Fruit fly (Drosophila melanogaster) whole organism, embryonic: Measurements from ENCODE around the gene CG7289.

Experiments
- Abd-B ChIP-seq: fragments of 200-800 bp; sonication (Bioruptor generic); optimal IDR thresholded peaks from 2 replicates; lab custom pipeline; 2018; ENCODE audit warnings: missing biosample characterization, mild to moderate bottlenecking, missing genetic modification characterization, moderate library complexity
- Awh ChIP-seq: fragments of 200-800 bp; sonication (Bioruptor generic); IDR thresholded peaks from 2 replicates; pipeline ENCODE4, ENCODE4 v1.3.6; 2022; ENCODE audit warnings: missing biosample characterization, missing genetic modification characterization
- CG11456 ChIP-seq: fragments of 200-800 bp; sonication (Bioruptor generic); IDR thresholded peaks from 3 replicates; pipeline ENCODE4 v1.3.6; 2022; ENCODE audit warnings: missing biosample characterization, missing genetic modification characterization
- CG12391 ChIP-seq: fragments of 200-800 bp; sonication (Bioruptor generic); optimal IDR thresholded peaks from 3 replicates; lab custom pipeline; 2018; ENCODE audit warnings: missing biosample characterization, mild to moderate bottlenecking, missing genetic modification characterization, moderate library complexity
- CG13287 ChIP-seq: fragments of 200-800 bp; sonication (Bioruptor generic); IDR thresholded peaks from 2 replicates; pipeline ENCODE4 v1.3.6; 2022; ENCODE audit warnings: missing biosample characterization, missing genetic modification characterization; ENCODE audit not compliant: partially characterized antibody
- CG1792 ChIP-seq: fragments of 200-800 bp; sonication (Bioruptor generic); optimal IDR thresholded peaks from 2 replicates; lab custom pipeline; 2016; ENCODE audit warnings: missing biosample characterization, missing genetic modification characterization
- CG1832 ChIP-seq: fragments of 200-800 bp; sonication (Bioruptor generic); optimal IDR thresholded peaks from 2 replicates; lab custom pipeline; 2017; ENCODE audit warnings: missing biosample characterization, mild to moderate bottlenecking, missing genetic modification characterization, inconsistent platforms
- CG18476 ChIP-seq: fragments of 200-800 bp; sonication (Bioruptor generic); optimal IDR thresholded peaks from 2 replicates; lab custom pipeline; 2016; ENCODE audit warnings: missing biosample characterization, mild to moderate bottlenecking, missing genetic modification characterization
- CG18764 ChIP-seq: fragments of 200-800 bp; sonication (Bioruptor generic); optimal IDR thresholded peaks from 3 replicates; lab custom pipeline; 2016; ENCODE audit warnings: missing biosample characterization, missing genetic modification characterization
- CG2712 ChIP-seq: fragments of 200-800 bp; optimal IDR thresholded peaks from 3 replicates; lab custom pipeline; 2019; ENCODE audit warnings: missing biosample characterization, mild to moderate bottlenecking, missing genetic modification characterization, moderate library complexity
- CG30020 ChIP-seq: fragments of 200-800 bp; optimal IDR thresholded peaks from 2 replicates; lab custom pipeline; 2019; ENCODE audit warnings: missing biosample characterization, mild to moderate bottlenecking, missing genetic modification characterization, moderate library complexity
- CG4360 ChIP-seq: fragments of 200-800 bp; sonication (Bioruptor generic); IDR thresholded peaks from 2 replicates; pipeline ENCODE4 v1.3.6; 2022; ENCODE audit warnings: missing biosample characterization, missing genetic modification characterization
- CG4854 ChIP-seq: fragments of 200-800 bp; sonication (Bioruptor generic); optimal IDR thresholded peaks from 2 replicates; lab custom pipeline; 2016; ENCODE audit warnings: missing biosample characterization, missing genetic modification characterization, inconsistent platforms
- CG7357 ChIP-seq: fragments of 200-800 bp; sonication (Bioruptor generic); IDR thresholded peaks from 3 replicates; pipeline ENCODE4 v1.3.6; 2022; ENCODE audit warnings: missing biosample characterization, missing genetic modification characterization
- CG8359 ChIP-seq: fragments of 200-800 bp; sonication (Bioruptor generic); optimal IDR thresholded peaks from 2 replicates; lab custom pipeline; 2017; ENCODE audit warnings: missing biosample characterization, mild to moderate bottlenecking, missing genetic modification characterization, borderline replicate concordance
- CG9215 ChIP-seq: fragments of 200-800 bp; sonication (Bioruptor generic); IDR thresholded peaks from 2 replicates; pipeline ENCODE4 v1.3.6; 2022; ENCODE audit warnings: missing biosample characterization, missing genetic modification characterization
- Ets65A ChIP-seq: fragments of 200-800 bp; sonication (Bioruptor generic); peaks from one replicate; lab custom pipeline; 2016; ENCODE audit warnings: missing biosample characterization, missing genetic modification characterization
- Hey ChIP-seq: fragments of 200-800 bp; sonication (Bioruptor generic); optimal IDR thresholded peaks from 3 replicates; lab custom pipeline; 2018; ENCODE audit warnings: missing biosample characterization, mild to moderate bottlenecking, missing genetic modification characterization
- Hmr ChIP-seq: fragments of 200-800 bp; sonication (Bioruptor generic); optimal IDR thresholded peaks from 3 replicates; lab custom pipeline; 2017; ENCODE audit warnings: mild to moderate bottlenecking, missing biosample characterization, missing genetic modification reagents, missing genetic modification characterization
- NK7.1 ChIP-seq: fragments of 200-800 bp; sonication (Bioruptor generic); optimal IDR thresholded peaks from 3 replicates; lab custom pipeline; 2016; ENCODE audit warnings: missing biosample characterization, missing genetic modification characterization
- Nf-YB ChIP-seq: fragments of 200-800 bp; sonication (Bioruptor generic); optimal IDR thresholded peaks from 3 replicates; lab custom pipeline; 2019; ENCODE audit warnings: missing biosample characterization, mild to moderate bottlenecking, missing genetic modification characterization, moderate library complexity
- Nf-YC ChIP-seq: fragments of 200-800 bp; optimal IDR thresholded peaks from 3 replicates; lab custom pipeline; 2019; ENCODE audit warnings: missing biosample characterization, mild to moderate bottlenecking, missing genetic modification characterization, moderate library complexity
- Pdp1 ChIP-seq, 2 experiments: fragments of 200-800 bp; sonication (Bioruptor generic); optimal IDR thresholded peaks; 3 replicates each; lab custom pipeline; 2016; ENCODE audit warnings: missing biosample characterization in 2 of 2, missing genetic modification characterization in 2 of 2, mild to moderate bottlenecking in 1 of 2, moderate library complexity in 1 of 2
- Stat92E ChIP-seq, 3 experiments: fragments of >200 bp in 2 of 3; fragments of 200-800 bp in 1 of 3; sonication (Bioruptor generic) in 1 of 3; optimal IDR thresholded peaks; 2 replicates each; lab custom pipeline; 2017 to 2019; ENCODE audit warnings: missing biosample characterization in 3 of 3, missing genetic modification characterization in 3 of 3, mild to moderate bottlenecking in 1 of 3, moderate library complexity in 1 of 3
- Taf1 ChIP-seq: fragments of 200-800 bp; sonication (Bioruptor generic); IDR thresholded peaks from 2 replicates; pipeline ENCODE4 v1.3.6; 2022; ENCODE audit warnings: missing biosample characterization, missing genetic modification characterization
- Tbp ChIP-seq: fragments of >200 bp; optimal IDR thresholded peaks from 2 replicates; lab custom pipeline; 2018; ENCODE audit warnings: missing biosample characterization, missing genetic modification characterization
- ab ChIP-seq: fragments of 200-800 bp; sonication (Bioruptor generic); optimal IDR thresholded peaks from 2 replicates; lab custom pipeline; 2016; ENCODE audit warnings: missing biosample characterization, missing genetic modification characterization
- cas ChIP-seq: fragments of 200-800 bp; sonication (Bioruptor generic); IDR thresholded peaks from 2 replicates; pipeline ENCODE4 v1.3.6; 2022; ENCODE audit warnings: missing biosample characterization, missing genetic modification characterization
- ewg ChIP-seq: fragments of 200-800 bp; sonication (Bioruptor generic); optimal IDR thresholded peaks from 3 replicates; lab custom pipeline; 2017; ENCODE audit warnings: mild to moderate bottlenecking, missing biosample characterization, missing genetic modification reagents, missing genetic modification characterization
- fru ChIP-seq: fragments of >200 bp; optimal IDR thresholded peaks from 2 replicates; lab custom pipeline; 2017
- ftz-f1 ChIP-seq: fragments of 200-800 bp; sonication (Bioruptor generic); optimal IDR thresholded peaks from 2 replicates; lab custom pipeline; 2016; ENCODE audit warnings: missing biosample characterization, missing genetic modification characterization
- gcm ChIP-seq: fragments of 200-800 bp; sonication (Bioruptor generic); optimal IDR thresholded peaks from 2 replicates; lab custom pipeline; 2019; ENCODE audit warnings: missing biosample characterization, mild to moderate bottlenecking, missing genetic modification characterization, moderate library complexity
- gsb-n ChIP-seq: fragments of 200-800 bp; sonication (Bioruptor generic); optimal IDR thresholded peaks from 3 replicates; lab custom pipeline; 2018; ENCODE audit warnings: missing biosample characterization, mild to moderate bottlenecking, missing genetic modification characterization
- hbn ChIP-seq: fragments of 200-800 bp; sonication (Bioruptor generic); IDR thresholded peaks from 2 replicates; pipeline ENCODE4 v1.3.6; 2022; ENCODE audit warnings: missing biosample characterization, missing genetic modification characterization; ENCODE audit not compliant: partially characterized antibody
- hth ChIP-seq: fragments of >200 bp; optimal IDR thresholded peaks from 2 replicates; lab custom pipeline; 2017; ENCODE audit warnings: inconsistent platforms
- otp ChIP-seq: fragments of 200-800 bp; sonication (Bioruptor generic); IDR thresholded peaks from 3 replicates; pipeline ENCODE4, ENCODE4 v1.3.6; 2022; ENCODE audit warnings: missing biosample characterization, missing genetic modification characterization
- prd ChIP-seq, 3 experiments: fragments of >200 bp in 2 of 3; fragments of 200-800 bp in 1 of 3; sonication (Bioruptor generic) in 1 of 3; optimal IDR thresholded peaks in 2 of 3; IDR thresholded peaks in 1 of 3; 2 replicates in 2 of 3; 3 replicates in 1 of 3; pipeline versions ENCODE4 v1.3.6 to Lab custom; 2017 to 2022; ENCODE audit warnings: missing biosample characterization in 1 of 3, missing genetic modification characterization in 1 of 3
- sens ChIP-seq: fragments of 200-800 bp; sonication (Bioruptor generic); peaks from one replicate; lab custom pipeline; 2016; ENCODE audit warnings: missing biosample characterization, missing genetic modification characterization
- seq ChIP-seq: fragments of 200-800 bp; sonication (Bioruptor generic); IDR thresholded peaks from 2 replicates; pipeline ENCODE4 v1.3.6; 2022; ENCODE audit warnings: missing biosample characterization, missing genetic modification characterization
- sna ChIP-seq: fragments of 200-800 bp; sonication (Bioruptor generic); IDR thresholded peaks from 2 replicates; pipeline ENCODE4 v1.3.6; 2022; ENCODE audit warnings: missing biosample characterization, missing genetic modification characterization; ENCODE audit not compliant: partially characterized antibody
- tap ChIP-seq: fragments of 200-800 bp; optimal IDR thresholded peaks from 3 replicates; lab custom pipeline; 2019; ENCODE audit warnings: missing biosample characterization, mild to moderate bottlenecking, missing genetic modification characterization, moderate library complexity
- tll ChIP-seq, 2 experiments: fragments of 200-800 bp in 1 of 2; fragments of >200 bp in 1 of 2; sonication (Bioruptor generic) in 1 of 2; optimal IDR thresholded peaks; 2 replicates each; lab custom pipeline; 2017 to 2019; ENCODE audit warnings: missing biosample characterization in 2 of 2, missing genetic modification characterization in 2 of 2, mild to moderate bottlenecking in 1 of 2, moderate library complexity in 1 of 2
- vvl ChIP-seq: fragments of 200-800 bp; sonication (Bioruptor generic); IDR thresholded peaks from 2 replicates; pipeline ENCODE4 v1.3.6; 2022; ENCODE audit warnings: missing biosample characterization, missing genetic modification characterization
- wek ChIP-seq: fragments of 200-800 bp; sonication (Bioruptor generic); optimal IDR thresholded peaks from 3 replicates; lab custom pipeline; 2018; ENCODE audit warnings: missing biosample characterization, mild to moderate bottlenecking, missing genetic modification characterization, moderate library complexity
- wor ChIP-seq: fragments of 200-800 bp; sonication (Bioruptor generic); IDR thresholded peaks from 2 replicates; pipeline ENCODE4 v1.3.6; 2022; ENCODE audit warnings: missing biosample characterization, missing genetic modification characterization

Gene CG7289

DNA sequence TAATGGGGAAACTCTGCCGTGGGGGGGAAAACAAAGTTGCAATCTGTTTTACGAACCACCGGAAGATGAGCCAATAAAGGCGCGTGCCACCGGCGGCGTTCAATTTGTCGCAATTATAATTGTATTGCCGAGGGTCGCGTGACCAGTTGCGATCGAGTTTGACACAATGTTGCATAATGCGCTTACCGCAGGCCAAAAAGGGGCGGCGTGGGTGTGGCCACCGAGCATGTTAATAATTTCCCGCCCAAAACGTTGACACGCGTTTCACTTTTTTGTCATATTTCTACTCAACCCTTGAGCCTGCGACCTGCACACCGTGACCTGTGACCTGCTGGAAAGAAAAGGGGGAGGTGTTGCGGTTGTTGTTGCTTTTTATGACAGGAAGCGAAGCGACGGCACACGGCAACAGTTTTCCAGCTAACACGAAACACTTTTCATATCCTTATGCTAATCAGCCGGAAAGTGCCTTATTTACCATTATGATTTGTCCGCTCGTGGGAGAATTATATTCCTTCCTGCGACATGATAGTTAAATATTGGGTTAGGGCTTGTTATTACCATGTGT lies 20.0 kb upstream of the CG7289 start:
- no peak for TF ChIP-seq sens (GFP tag; lab: Kevin White, UChicago)
- TF ChIP-seq fru (lab: Kevin White, UChicago), result no peak
- no peak for TF ChIP-seq hth (lab: Kevin White, UChicago)
- TF ChIP-seq CG18476, result peak; percentile 44
- TF ChIP-seq CG4360 (GFP tag; lab: Robert Waterston, UW), result peak; percentile 70
- no peak for TF ChIP-seq hbn (GFP tag; lab: Robert Waterston, UW)
- no peak for TF ChIP-seq tap (tag; lab: Kevin White, UChicago)
- no peak for TF ChIP-seq Tbp
- TF ChIP-seq CG4854 (GFP tag; lab: Kevin White, UChicago), result no peak
- no peak for TF ChIP-seq Hmr (GFP tag; lab: Kevin White, UChicago)
- peak; percentile 97 for TF ChIP-seq Hey (tag; lab: Kevin White, UChicago)
- TF ChIP-seq vvl (GFP tag; lab: Robert Waterston, UW), result no peak
- TF ChIP-seq CG18764 (GFP tag; lab: Kevin White, UChicago), result no peak
- no peak for TF ChIP-seq ab (GFP tag; lab: Kevin White, UChicago)
- TF ChIP-seq Nf-YB, result no peak
- TF ChIP-seq tll (GFP tag; optimal IDR thresholded peaks at IDR 0.05; lab: Kevin White, UChicago), result peak in 1 of 2 experiments; percentile 76
- peak; percentile 13 for TF ChIP-seq Nf-YC (tag; lab: Kevin White, UChicago)

DNA sequence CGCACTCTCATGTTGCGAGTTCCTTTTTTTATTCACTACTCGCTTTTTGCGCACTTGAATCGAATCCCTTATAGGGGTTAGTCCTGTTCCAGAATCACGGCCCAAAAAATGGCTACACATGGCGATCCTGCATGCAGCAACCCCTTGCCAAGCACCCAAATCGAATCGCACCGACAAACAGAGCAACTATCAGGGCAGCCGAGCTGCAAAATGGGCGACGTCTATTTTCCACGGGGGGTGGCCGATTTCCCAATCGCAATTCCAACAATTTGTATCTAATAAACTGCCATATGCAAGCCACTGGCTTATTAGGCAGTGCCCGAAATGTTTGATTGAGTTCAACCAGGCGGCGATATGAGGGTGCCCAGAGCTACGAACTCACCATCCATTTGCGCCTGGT lies 14.7 kb upstream of the CG7289 start:
- TF ChIP-seq Awh, result no peak
- peak; percentile 44 for TF ChIP-seq gcm (GFP tag; lab: Kevin White, UChicago)
- TF ChIP-seq seq (GFP tag; lab: Robert Waterston, UW), result peak; percentile 64; the same call in 1 of the 2 replicates
- peak; percentile 76 for TF ChIP-seq Nf-YC (tag; lab: Kevin White, UChicago)
- TF ChIP-seq CG11456 (GFP tag; lab: Robert Waterston, UW), result 0 out of 3 replicates have a peak, but pooled peaks have one; percentile 5
- TF ChIP-seq gsb-n (tag; lab: Kevin White, UChicago), result peak; percentile 67
- no peak for TF ChIP-seq otp (GFP tag; lab: Robert Waterston, UW)
- peak; percentile 83 for TF ChIP-seq Nf-YB
- no peak for TF ChIP-seq Taf1
- TF ChIP-seq prd (optimal IDR thresholded peaks at IDR 0.05; lab: Kevin White, UChicago), result no peak
- TF ChIP-seq prd (GFP tag; IDR thresholded peaks at IDR 0.05; lab: Robert Waterston, UW), result no peak

DNA sequence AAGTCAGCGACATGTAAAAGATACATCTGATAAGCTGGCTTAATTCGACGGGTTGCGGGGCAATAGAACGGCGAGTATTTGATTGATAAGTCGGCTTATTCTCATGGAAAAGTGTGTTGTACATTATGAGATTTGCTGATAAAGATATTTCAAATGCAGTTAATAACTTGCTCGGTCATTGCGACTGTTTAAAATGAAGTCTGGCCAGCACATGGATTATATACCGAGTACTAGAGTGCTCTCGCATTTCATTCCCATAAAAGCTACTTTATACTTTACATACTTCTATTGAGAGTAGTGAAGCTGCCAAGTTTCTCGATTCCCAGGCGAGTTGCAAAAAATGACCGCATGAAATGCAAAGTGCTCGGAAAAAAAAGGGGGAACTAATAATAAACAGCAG lies 14.2 kb upstream of the CG7289 start:
- TF ChIP-seq Ets65A (GFP tag; lab: Kevin White, UChicago) (peak; percentile 57), Pdp1 (GFP tag; optimal IDR thresholded peaks at IDR 0.05; lab: Kevin White, UChicago) (peak in 1 of 2 experiments; percentile 71), CG1832 (GFP tag; lab: Kevin White, UChicago) (no peak)

DNA sequence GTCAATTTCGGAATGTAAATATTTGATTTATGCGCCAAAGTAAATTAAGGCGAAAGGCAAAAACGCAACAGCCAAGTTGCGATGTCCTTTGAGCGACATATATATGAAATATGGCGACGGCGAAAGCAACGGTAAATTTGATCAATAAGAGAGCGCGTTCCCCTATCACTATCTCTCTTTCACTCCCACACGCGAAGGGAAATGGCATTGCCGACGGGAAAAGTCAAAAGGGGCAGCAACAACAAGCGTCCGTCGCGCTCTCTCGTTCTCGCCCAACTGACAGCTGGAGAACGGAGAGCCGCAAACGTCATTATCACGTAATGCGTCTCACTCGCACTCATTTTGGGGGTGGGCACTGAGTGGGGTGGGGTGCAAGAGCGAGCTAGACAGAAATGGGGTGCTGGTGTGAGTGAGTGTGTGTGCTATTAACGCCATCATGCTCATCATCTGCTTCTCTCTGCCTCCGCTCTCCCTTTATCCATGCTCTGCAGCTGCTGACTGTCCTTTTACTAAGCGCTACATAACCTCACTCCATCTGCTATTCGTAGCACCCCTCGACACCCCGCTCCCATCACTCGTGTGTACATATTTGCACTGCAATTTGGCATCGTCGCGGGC lies 11.6 kb upstream of the CG7289 start, which contains the start of gene erm:
Gene erm, minus strand, starts transcription at position 51 of the 618 bp plus-strand sequence.
- TF ChIP-seq ftz-f1 (peak; percentile 46), cas (no peak), CG2712 (tag; lab: Kevin White, UChicago) (no peak), wek (GFP tag; lab: Kevin White, UChicago) (no peak), wor (GFP tag; lab: Robert Waterston, UW) (no peak), ewg (GFP tag; lab: Kevin White, UChicago) (peak; percentile 79), CG1792 (GFP tag; lab: Kevin White, UChicago) (no peak), CG9215 (GFP tag; lab: Robert Waterston, UW) (0 out of 2 replicates have a peak, but pooled peaks have one; percentile 17), CG7357 (GFP tag; lab: Robert Waterston, UW) (no peak), CG13287 (GFP tag; lab: Robert Waterston, UW) (peak; percentile 28), NK7.1 (GFP tag; lab: Kevin White, UChicago) (no peak), Abd-B (GFP tag; lab: Kevin White, UChicago) (peak; percentile 0), CG30020 (no peak), sna (GFP tag; lab: Robert Waterston, UW) (peak; percentile 49; the same call in 1 of the 2 replicates), CG12391 (tag; lab: Kevin White, UChicago) (no peak), gcm (GFP tag; lab: Kevin White, UChicago) (peak; percentile 43), Stat92E (GFP tag; optimal IDR thresholded peaks at IDR 0.05; lab: Kevin White, UChicago) (no peak), CG8359 (GFP tag; lab: Kevin White, UChicago) (no peak)
